Fruit fly (Drosophila melanogaster) whole organism, embryonic: ENCODE data around the gene CG44000.
A peak's percentile ranks its signal among the peaks of the same experiment; 100 is the strongest.

Source experiments
- ATbp ChIP-seq: fragments of 200-800 bp; sonication (Bioruptor generic); optimal IDR thresholded peaks from 2 replicates; lab custom pipeline; 2017; ENCODE audit warnings: missing biosample characterization, mild to moderate bottlenecking, missing genetic modification characterization, missing genetic modification reagents
- Adf1 ChIP-seq: fragments of 200-800 bp; sonication (Bioruptor generic); IDR thresholded peaks from 2 replicates; pipeline ENCODE4 v1.3.6; 2022; ENCODE audit warnings: missing biosample characterization, missing genetic modification characterization
- CG10274 ChIP-seq: fragments of 200-800 bp; sonication (Bioruptor generic); optimal IDR thresholded peaks from 3 replicates; lab custom pipeline; 2017; ENCODE audit warnings: missing biosample characterization, mild to moderate bottlenecking, missing genetic modification characterization
- CG11504 ChIP-seq: fragments of 200-800 bp; sonication (Bioruptor generic); optimal IDR thresholded peaks from 3 replicates; lab custom pipeline; 2019; ENCODE audit warnings: missing biosample characterization, mild to moderate bottlenecking, missing genetic modification characterization, moderate library complexity
- CG11696 ChIP-seq: fragments of 200-800 bp; sonication (Bioruptor generic); IDR thresholded peaks from 2 replicates; pipeline ENCODE4 v1.3.6; 2022; ENCODE audit warnings: missing biosample characterization, missing genetic modification characterization
- CG13624 ChIP-seq: fragments of 200-800 bp; sonication (Bioruptor generic); optimal IDR thresholded peaks from 2 replicates; lab custom pipeline; 2016; ENCODE audit warnings: missing biosample characterization, missing genetic modification characterization
- CG14014 ChIP-seq: fragments of 200-800 bp; sonication (Bioruptor generic); IDR thresholded peaks from 2 replicates; pipeline ENCODE4 v1.3.6; 2022; ENCODE audit warnings: missing biosample characterization, missing genetic modification characterization
- CG15269 ChIP-seq: fragments of 200-800 bp; sonication (Bioruptor generic); optimal IDR thresholded peaks from 2 replicates; lab custom pipeline; 2018; ENCODE audit warnings: missing biosample characterization, mild to moderate bottlenecking, missing genetic modification characterization, moderate library complexity
- CG15601 ChIP-seq: fragments of 200-800 bp; sonication (Bioruptor generic); optimal IDR thresholded peaks from 3 replicates; lab custom pipeline; 2019; ENCODE audit warnings: missing biosample characterization, mild to moderate bottlenecking, missing genetic modification characterization, moderate library complexity
- CG1603 ChIP-seq: fragments of 200-800 bp; sonication (Bioruptor generic); optimal IDR thresholded peaks from 2 replicates; lab custom pipeline; 2019; ENCODE audit warnings: missing biosample characterization, mild to moderate bottlenecking, missing genetic modification characterization, moderate library complexity
- CG17328 ChIP-seq: fragments of 200-800 bp; sonication (Bioruptor generic); IDR thresholded peaks from 2 replicates; pipeline ENCODE4 v1.3.6; 2022; ENCODE audit warnings: missing biosample characterization, missing genetic modification characterization
- CG1792 ChIP-seq: fragments of 200-800 bp; sonication (Bioruptor generic); optimal IDR thresholded peaks from 2 replicates; lab custom pipeline; 2016; ENCODE audit warnings: missing biosample characterization, missing genetic modification characterization
- CG2120 ChIP-seq: fragments of 200-800 bp; sonication (Bioruptor generic); optimal IDR thresholded peaks from 3 replicates; lab custom pipeline; 2016; ENCODE audit warnings: missing biosample characterization, missing genetic modification characterization
- CG31388 ChIP-seq: fragments of 200-800 bp; sonication (Bioruptor generic); optimal IDR thresholded peaks from 2 replicates; lab custom pipeline; 2016; ENCODE audit warnings: missing biosample characterization, missing genetic modification characterization
- CG7928 ChIP-seq: fragments of 200-800 bp; sonication (Bioruptor generic); optimal IDR thresholded peaks from 2 replicates; lab custom pipeline; 2017; ENCODE audit warnings: missing biosample characterization, mild to moderate bottlenecking, missing genetic modification characterization
- CG8359 ChIP-seq: fragments of 200-800 bp; sonication (Bioruptor generic); optimal IDR thresholded peaks from 2 replicates; lab custom pipeline; 2017; ENCODE audit warnings: missing biosample characterization, mild to moderate bottlenecking, missing genetic modification characterization, borderline replicate concordance
- CHES-1-like ChIP-seq: fragments of 200-800 bp; sonication (Bioruptor generic); optimal IDR thresholded peaks from 2 replicates; lab custom pipeline; 2016; ENCODE audit warnings: missing biosample characterization, missing genetic modification characterization
- Dbx ChIP-seq: fragments of 200-800 bp; sonication (Bioruptor generic); IDR thresholded peaks from 3 replicates; pipeline ENCODE4 v1.3.6; 2022; ENCODE audit warnings: missing biosample characterization, missing genetic modification characterization
- Dip2 ChIP-seq: fragments of 200-800 bp; sonication (Bioruptor generic); IDR thresholded peaks from 2 replicates; pipeline ENCODE4 v1.3.6; 2022; ENCODE audit warnings: missing biosample characterization, missing genetic modification characterization
- Gsc ChIP-seq: fragments of 200-800 bp; sonication (Bioruptor generic); IDR thresholded peaks from 2 replicates; pipeline ENCODE4 v1.3.6; 2022; ENCODE audit warnings: missing biosample characterization, missing genetic modification characterization
- Kr ChIP-seq: fragments of 200-800 bp; sonication (Bioruptor generic); optimal IDR thresholded peaks from 2 replicates; lab custom pipeline; 2017; ENCODE audit warnings: missing biosample characterization, mild to moderate bottlenecking, missing genetic modification characterization
- MESR4 ChIP-seq: fragments of 200-800 bp; sonication (Bioruptor generic); optimal IDR thresholded peaks from 2 replicates; lab custom pipeline; 2018; ENCODE audit warnings: missing biosample characterization, mild to moderate bottlenecking, missing genetic modification characterization, moderate library complexity
- Max ChIP-seq: fragments of 200-800 bp; sonication (Bioruptor generic); optimal IDR thresholded peaks from 2 replicates; lab custom pipeline; 2016; ENCODE audit warnings: missing biosample characterization, mild to moderate bottlenecking, missing genetic modification characterization
- Nf-YA ChIP-seq: fragments of 200-800 bp; sonication (Bioruptor generic); IDR thresholded peaks from 2 replicates; pipeline ENCODE4 v1.3.6; 2022; ENCODE audit warnings: missing biosample characterization, missing genetic modification characterization
- Oli ChIP-seq: fragments of 200-800 bp; sonication (Bioruptor generic); optimal IDR thresholded peaks from 2 replicates; lab custom pipeline; 2018; ENCODE audit warnings: missing biosample characterization, mild to moderate bottlenecking, missing genetic modification characterization, moderate library complexity
- Poxn ChIP-seq: fragments of 200-800 bp; sonication (Bioruptor generic); IDR thresholded peaks from 2 replicates; pipeline ENCODE4 v1.3.6; 2022; ENCODE audit warnings: missing biosample characterization, missing genetic modification characterization
- bab2 ChIP-seq: fragments of 200-800 bp; sonication (Bioruptor generic); optimal IDR thresholded peaks from 2 replicates; lab custom pipeline; 2016; ENCODE audit warnings: missing biosample characterization, missing genetic modification characterization
- bcd ChIP-seq: fragments of 200-800 bp; sonication (Bioruptor generic); optimal IDR thresholded peaks from 2 replicates; lab custom pipeline; 2017; ENCODE audit warnings: missing biosample characterization, mild to moderate bottlenecking, missing genetic modification characterization
- cas ChIP-seq: fragments of 200-800 bp; sonication (Bioruptor generic); IDR thresholded peaks from 2 replicates; pipeline ENCODE4 v1.3.6; 2022; ENCODE audit warnings: missing biosample characterization, missing genetic modification characterization
- corto ChIP-seq: fragments of 200-800 bp; sonication (Bioruptor generic); optimal IDR thresholded peaks from 2 replicates; lab custom pipeline; 2016; ENCODE audit warnings: missing biosample characterization, mild to moderate bottlenecking, missing genetic modification characterization, moderate library complexity
- dati ChIP-seq: fragments of 200-800 bp; sonication (Bioruptor generic); IDR thresholded peaks from 2 replicates; pipeline ENCODE4 v1.3.6; 2022; ENCODE audit warnings: missing biosample characterization, missing genetic modification characterization
- en ChIP-seq: fragments of 200-800 bp; sonication (Bioruptor generic); optimal IDR thresholded peaks from 2 replicates; lab custom pipeline; 2016; ENCODE audit warnings: missing biosample characterization, missing genetic modification characterization
- esg ChIP-seq: fragments of 200-800 bp; sonication (Bioruptor generic); conservative IDR thresholded peaks from 2 replicates; pipeline ENCODE4 v1.3.6; 2022; ENCODE audit warnings: missing biosample characterization, missing genetic modification characterization
- ewg ChIP-seq: fragments of 200-800 bp; sonication (Bioruptor generic); optimal IDR thresholded peaks from 3 replicates; lab custom pipeline; 2017; ENCODE audit warnings: mild to moderate bottlenecking, missing biosample characterization, missing genetic modification reagents, missing genetic modification characterization
- fru ChIP-seq: fragments of >200 bp; optimal IDR thresholded peaks from 2 replicates; lab custom pipeline; 2017
- fu2 ChIP-seq: fragments of 200-800 bp; sonication (Bioruptor generic); optimal IDR thresholded peaks from 2 replicates; lab custom pipeline; 2016; ENCODE audit warnings: missing biosample characterization, missing genetic modification characterization
- gem ChIP-seq: fragments of 200-800 bp; sonication (Bioruptor generic); optimal IDR thresholded peaks from 2 replicates; lab custom pipeline; 2019; ENCODE audit warnings: missing biosample characterization, mild to moderate bottlenecking, missing genetic modification characterization, moderate library complexity
- gfzf ChIP-seq: fragments of 200-800 bp; sonication (Bioruptor generic); optimal IDR thresholded peaks from 2 replicates; lab custom pipeline; 2016; ENCODE audit warnings: missing biosample characterization, mild to moderate bottlenecking, missing genetic modification characterization, moderate library complexity
- grau ChIP-seq: fragments of 200-800 bp; optimal IDR thresholded peaks from 3 replicates; lab custom pipeline; 2019; ENCODE audit warnings: missing biosample characterization, mild to moderate bottlenecking, missing genetic modification characterization, moderate library complexity
- maf-S ChIP-seq: fragments of 200-800 bp; sonication (Bioruptor generic); optimal IDR thresholded peaks from 2 replicates; lab custom pipeline; 2016; ENCODE audit warnings: missing biosample characterization, missing genetic modification characterization
- pan ChIP-seq, 4 experiments: fragments of >200 bp in 3 of 4; fragments of 200-800 bp in 1 of 4; sonication (Bioruptor generic) in 1 of 4; optimal IDR thresholded peaks in 3 of 4; IDR thresholded peaks in 1 of 4; 2 replicates each; pipeline versions ENCODE4 v1.3.6 to Lab custom; 2017 to 2022; ENCODE audit warnings: missing biosample characterization in 2 of 4, missing genetic modification characterization in 2 of 4, mixed read lengths in 1 of 4
- pfk ChIP-seq: fragments of 200-800 bp; sonication (Bioruptor generic); optimal IDR thresholded peaks from 2 replicates; lab custom pipeline; 2018; ENCODE audit warnings: missing biosample characterization, mild to moderate bottlenecking, missing genetic modification characterization, moderate library complexity
- pum ChIP-seq: fragments of 200-800 bp; sonication (Bioruptor generic); optimal IDR thresholded peaks from 2 replicates; lab custom pipeline; 2016; ENCODE audit warnings: missing biosample characterization, missing genetic modification characterization
- row ChIP-seq: fragments of 200-800 bp; sonication (Bioruptor generic); IDR thresholded peaks from 3 replicates; pipeline ENCODE4 v1.3.6; 2022; ENCODE audit warnings: missing biosample characterization, missing genetic modification characterization
- sim ChIP-seq: fragments of 200-800 bp; sonication (Bioruptor generic); IDR thresholded peaks from 2 replicates; pipeline ENCODE4 v1.3.6; 2022; ENCODE audit warnings: missing biosample characterization, missing genetic modification characterization
- sisA ChIP-seq: fragments of 200-800 bp; sonication (Bioruptor generic); IDR thresholded peaks from 2 replicates; pipeline ENCODE4 v1.3.6; 2022; ENCODE audit warnings: missing biosample characterization, missing genetic modification characterization
- tgo ChIP-seq: fragments of 200-800 bp; sonication (Bioruptor generic); IDR thresholded peaks from 3 replicates; pipeline ENCODE4 v1.3.6; 2022; ENCODE audit warnings: missing biosample characterization, missing genetic modification characterization
- tio ChIP-seq: fragments of 200-800 bp; sonication (Bioruptor generic); optimal IDR thresholded peaks from 2 replicates; lab custom pipeline; 2017; ENCODE audit warnings: missing biosample characterization, missing genetic modification characterization, inconsistent platforms
- tll ChIP-seq, 2 experiments: fragments of 200-800 bp in 1 of 2; fragments of >200 bp in 1 of 2; sonication (Bioruptor generic) in 1 of 2; optimal IDR thresholded peaks; 2 replicates each; lab custom pipeline; 2017 to 2019; ENCODE audit warnings: missing biosample characterization in 2 of 2, missing genetic modification characterization in 2 of 2, mild to moderate bottlenecking in 1 of 2, moderate library complexity in 1 of 2

Gene CG44000

dm6 chr2L:5002711-5003402 lies 40.2 kb upstream of the CG44000 start (continued):
- TF ChIP-seq CG2120 (GFP tag; lab: Kevin White, UChicago) (peak; percentile 5), grau (tag; lab: Kevin White, UChicago) (peak; percentile 1), CG7928 (GFP tag; lab: Kevin White, UChicago) (no peak), CG13624 (GFP tag; lab: Kevin White, UChicago) (no peak), Adf1 (GFP tag; lab: Robert Waterston, UW) (no peak), pum (GFP tag; lab: Kevin White, UChicago) (no peak), maf-S (GFP tag; lab: Kevin White, UChicago) (no peak), row (GFP tag; lab: Robert Waterston, UW) (peak; percentile 34; the same call in 1 of the 3 replicates), bab2 (GFP tag; lab: Kevin White, UChicago) (no peak), Gsc (no peak), gfzf (no peak), Dip2 (GFP tag; lab: Robert Waterston, UW) (no peak), CG1603 (tag; lab: Kevin White, UChicago) (peak; percentile 19), cas (GFP tag; lab: Robert Waterston, UW) (0 out of 2 replicates have a peak, but pooled peaks have one; percentile 16), pfk (GFP tag; lab: Kevin White, UChicago) (no peak), Oli (tag; lab: Kevin White, UChicago) (peak; percentile 7), bcd (GFP tag; lab: Kevin White, UChicago) (no peak), CG11696 (GFP tag; lab: Robert Waterston, UW) (peak; percentile 54; the same call in 1 of the 2 replicates), CG1792 (GFP tag; lab: Kevin White, UChicago) (no peak), Poxn (no peak), CG11504 (tag; lab: Kevin White, UChicago) (peak; percentile 15), Nf-YA (no peak), CG15601 (tag; lab: Kevin White, UChicago) (no peak), Kr (no peak), CHES-1-like (GFP tag; lab: Kevin White, UChicago) (no peak), fru (lab: Kevin White, UChicago) (no peak), en (no peak), gem (peak; percentile 21), fu2 (no peak), Max (GFP tag; lab: Kevin White, UChicago) (no peak), corto (no peak), sisA (GFP tag; lab: Robert Waterston, UW) (peak; percentile 31; the same call in 1 of the 2 replicates), CG8359 (no peak), CG10274 (GFP tag; lab: Kevin White, UChicago) (no peak), sim (GFP tag; lab: Robert Waterston, UW) (no peak), CG14014 (GFP tag; lab: Robert Waterston, UW) (no peak), pan (optimal IDR thresholded peaks at IDR 0.05; lab: Kevin White, UChicago) (no peak), pan (GFP tag; optimal IDR thresholded peaks at IDR 0.05 in 1 of 2, IDR thresholded peaks at IDR 0.05 in 1 of 2) (no peak), Dbx (no peak), ATbp (GFP tag; lab: Kevin White, UChicago) (peak; percentile 27), CG31388 (no peak), tll (GFP tag; optimal IDR thresholded peaks at IDR 0.05; lab: Kevin White, UChicago) (no peak), ewg (GFP tag; lab: Kevin White, UChicago) (no peak), esg (0 out of 2 replicates have a peak, but pooled peaks have one; percentile 17), tio (GFP tag; lab: Kevin White, UChicago) (peak; percentile 4), dati (GFP tag; lab: Robert Waterston, UW) (no peak), tgo (0 out of 3 replicates have a peak, but pooled peaks have one; percentile 13), CG15269 (no peak), CG17328 (GFP tag; lab: Robert Waterston, UW) (0 out of 2 replicates have a peak, but pooled peaks have one; percentile 40), MESR4 (GFP tag; lab: Kevin White, UChicago) (no peak)
